Fruit fly (Drosophila melanogaster) whole organism, embryonic: ENCODE measurements around the gene kis.

Experiments used
- Ada2b ChIP-seq: fragments of 200-800 bp; sonication (Bioruptor generic); IDR thresholded peaks from 2 replicates; pipeline ENCODE4 v1.3.6; 2022; ENCODE audit warnings: missing biosample characterization, missing genetic modification characterization
- CG10274 ChIP-seq: fragments of 200-800 bp; sonication (Bioruptor generic); optimal IDR thresholded peaks from 3 replicates; lab custom pipeline; 2017; ENCODE audit warnings: missing biosample characterization, mild to moderate bottlenecking, missing genetic modification characterization
- CG11696 ChIP-seq: fragments of 200-800 bp; sonication (Bioruptor generic); IDR thresholded peaks from 2 replicates; pipeline ENCODE4 v1.3.6; 2022; ENCODE audit warnings: missing biosample characterization, missing genetic modification characterization
- CG12104 ChIP-seq: fragments of 200-800 bp; sonication (Bioruptor generic); optimal IDR thresholded peaks from 3 replicates; lab custom pipeline; 2016; ENCODE audit warnings: missing biosample characterization, missing genetic modification characterization
- CG12236 ChIP-seq: fragments of 200-800 bp; sonication (Bioruptor generic); optimal IDR thresholded peaks from 2 replicates; lab custom pipeline; 2016; ENCODE audit warnings: missing biosample characterization, missing genetic modification characterization
- CG14667 ChIP-seq: fragments of 200-800 bp; sonication (Bioruptor generic); IDR thresholded peaks from 2 replicates; pipeline ENCODE4 v1.3.6; 2022; ENCODE audit warnings: missing biosample characterization, missing genetic modification characterization
- CG14965 ChIP-seq: fragments of 200-800 bp; sonication (Bioruptor generic); optimal IDR thresholded peaks from 2 replicates; lab custom pipeline; 2016; ENCODE audit warnings: missing biosample characterization, missing genetic modification characterization, borderline replicate concordance
- CG15269 ChIP-seq: fragments of 200-800 bp; sonication (Bioruptor generic); optimal IDR thresholded peaks from 2 replicates; lab custom pipeline; 2018; ENCODE audit warnings: missing biosample characterization, mild to moderate bottlenecking, missing genetic modification characterization, moderate library complexity
- CG17186 ChIP-seq: fragments of 200-800 bp; sonication (Bioruptor generic); optimal IDR thresholded peaks from 3 replicates; lab custom pipeline; 2017; ENCODE audit warnings: missing biosample characterization, missing genetic modification reagents, missing genetic modification characterization
- CG17568 ChIP-seq: fragments of 200-800 bp; sonication (Bioruptor generic); optimal IDR thresholded peaks from 2 replicates; lab custom pipeline; 2018; ENCODE audit warnings: missing biosample characterization, mild to moderate bottlenecking, missing genetic modification characterization, moderate library complexity
- CG2199 ChIP-seq: fragments of 200-800 bp; sonication (Bioruptor generic); IDR thresholded peaks from 3 replicates; pipeline ENCODE4 v1.3.6; 2022; ENCODE audit warnings: missing biosample characterization, missing genetic modification characterization
- CG2875 ChIP-seq: fragments of 200-800 bp; sonication (Bioruptor generic); optimal IDR thresholded peaks from 2 replicates; lab custom pipeline; 2017; ENCODE audit warnings: missing biosample characterization, mild to moderate bottlenecking, missing genetic modification characterization, missing genetic modification reagents
- CG30431 ChIP-seq: fragments of 200-800 bp; sonication (Bioruptor generic); optimal IDR thresholded peaks from 2 replicates; lab custom pipeline; 2017; ENCODE audit warnings: missing biosample characterization, missing genetic modification characterization
- CG31224 ChIP-seq: fragments of 200-800 bp; sonication (Bioruptor generic); IDR thresholded peaks from 2 replicates; pipeline ENCODE4 v1.3.6; 2022; ENCODE audit warnings: missing biosample characterization, missing genetic modification characterization
- CG3163 ChIP-seq: fragments of 200-800 bp; sonication (Bioruptor generic); optimal IDR thresholded peaks from 3 replicates; lab custom pipeline; 2016; ENCODE audit warnings: missing biosample characterization, missing genetic modification characterization
- CG32772 ChIP-seq: fragments of 200-800 bp; sonication (Bioruptor generic); IDR thresholded peaks from 2 replicates; pipeline ENCODE4 v1.3.6; 2022; ENCODE audit warnings: missing biosample characterization, missing genetic modification characterization
- CG34376 ChIP-seq: fragments of 200-800 bp; sonication (Bioruptor generic); optimal IDR thresholded peaks from 2 replicates; lab custom pipeline; 2018; ENCODE audit warnings: missing biosample characterization, mild to moderate bottlenecking, missing genetic modification characterization
- CG3847 ChIP-seq: fragments of 200-800 bp; sonication (Bioruptor generic); IDR thresholded peaks from 2 replicates; pipeline ENCODE4 v1.3.6; 2022; ENCODE audit warnings: missing biosample characterization, missing genetic modification characterization
- CG4328 ChIP-seq: fragments of 200-800 bp; sonication (Bioruptor generic); optimal IDR thresholded peaks from 3 replicates; lab custom pipeline; 2017; ENCODE audit warnings: missing biosample characterization, missing genetic modification reagents, missing genetic modification characterization
- CG6175 ChIP-seq: fragments of 200-800 bp; sonication (Bioruptor generic); IDR thresholded peaks from 3 replicates; pipeline ENCODE4 v1.3.6; 2022; ENCODE audit warnings: missing biosample characterization, missing genetic modification characterization
- CG6254 ChIP-seq: fragments of 200-800 bp; sonication (Bioruptor generic); optimal IDR thresholded peaks from 3 replicates; lab custom pipeline; 2017; ENCODE audit warnings: mild to moderate bottlenecking, missing biosample characterization, missing genetic modification reagents, missing genetic modification characterization
- CG6654 ChIP-seq: fragments of 200-800 bp; sonication (Bioruptor generic); optimal IDR thresholded peaks from 2 replicates; lab custom pipeline; 2017; ENCODE audit warnings: missing biosample characterization, mild to moderate bottlenecking, missing genetic modification characterization
- CG6765 ChIP-seq: fragments of 200-800 bp; sonication (Bioruptor generic); optimal IDR thresholded peaks from 3 replicates; lab custom pipeline; 2017; ENCODE audit warnings: missing biosample characterization, mild to moderate bottlenecking, missing genetic modification characterization
- CG7963 ChIP-seq: fragments of 200-800 bp; sonication (Bioruptor generic); IDR thresholded peaks from 3 replicates; pipeline ENCODE4 v1.3.6; 2022; ENCODE audit warnings: missing biosample characterization, missing genetic modification characterization; ENCODE audit not compliant: partially characterized antibody
- CG8359 ChIP-seq: fragments of 200-800 bp; sonication (Bioruptor generic); optimal IDR thresholded peaks from 2 replicates; lab custom pipeline; 2017; ENCODE audit warnings: missing biosample characterization, mild to moderate bottlenecking, missing genetic modification characterization, borderline replicate concordance
- CG8924 ChIP-seq: fragments of 200-800 bp; optimal IDR thresholded peaks from 3 replicates; lab custom pipeline; 2019; ENCODE audit warnings: missing biosample characterization, mild to moderate bottlenecking, missing genetic modification characterization, moderate library complexity
- CG9215 ChIP-seq: fragments of 200-800 bp; sonication (Bioruptor generic); IDR thresholded peaks from 2 replicates; pipeline ENCODE4 v1.3.6; 2022; ENCODE audit warnings: missing biosample characterization, missing genetic modification characterization
- CG9609 ChIP-seq: fragments of 200-800 bp; sonication (Bioruptor generic); optimal IDR thresholded peaks from 3 replicates; lab custom pipeline; 2016; ENCODE audit warnings: missing biosample characterization, missing genetic modification characterization
- Dek ChIP-seq: fragments of 200-800 bp; sonication (Bioruptor generic); optimal IDR thresholded peaks from 3 replicates; lab custom pipeline; 2019; ENCODE audit warnings: missing biosample characterization, mild to moderate bottlenecking, missing genetic modification characterization, moderate library complexity
- Doc2 ChIP-seq: fragments of 200-800 bp; sonication (Bioruptor generic); IDR thresholded peaks from 2 replicates; pipeline ENCODE4 v1.3.6; 2022; ENCODE audit warnings: missing biosample characterization, missing genetic modification characterization
- HLHmδ ChIP-seq: fragments of 200-800 bp; sonication (Bioruptor generic); optimal IDR thresholded peaks from 2 replicates; lab custom pipeline; 2018; ENCODE audit warnings: missing biosample characterization, mild to moderate bottlenecking, missing genetic modification characterization, moderate library complexity
- Hand ChIP-seq: fragments of 200-800 bp; sonication (Bioruptor generic); optimal IDR thresholded peaks from 2 replicates; lab custom pipeline; 2017; ENCODE audit warnings: mild to moderate bottlenecking, missing biosample characterization, missing genetic modification reagents, missing genetic modification characterization
- Lim3 ChIP-seq: fragments of 200-800 bp; sonication (Bioruptor generic); IDR thresholded peaks from 2 replicates; pipeline ENCODE4 v1.3.6; 2022; ENCODE audit warnings: missing biosample characterization, missing genetic modification characterization
- Lpt ChIP-seq: fragments of >200 bp; optimal IDR thresholded peaks from 2 replicates; lab custom pipeline; 2018; ENCODE audit warnings: missing biosample characterization, missing genetic modification characterization
- Rx ChIP-seq: fragments of 200-800 bp; sonication (Bioruptor generic); IDR thresholded peaks from 2 replicates; pipeline ENCODE4 v1.3.6; 2022; ENCODE audit warnings: missing biosample characterization, missing genetic modification characterization
- Stat92E ChIP-seq, 3 experiments: fragments of >200 bp in 2 of 3; fragments of 200-800 bp in 1 of 3; sonication (Bioruptor generic) in 1 of 3; optimal IDR thresholded peaks; 2 replicates each; lab custom pipeline; 2017 to 2019; ENCODE audit warnings: missing biosample characterization in 3 of 3, missing genetic modification characterization in 3 of 3, mild to moderate bottlenecking in 1 of 3, moderate library complexity in 1 of 3
- YL-1 ChIP-seq: fragments of 200-800 bp; sonication (Bioruptor generic); optimal IDR thresholded peaks from 3 replicates; lab custom pipeline; 2017; ENCODE audit warnings: missing biosample characterization, mild to moderate bottlenecking, missing genetic modification characterization
- ab ChIP-seq: fragments of 200-800 bp; sonication (Bioruptor generic); optimal IDR thresholded peaks from 2 replicates; lab custom pipeline; 2016; ENCODE audit warnings: missing biosample characterization, missing genetic modification characterization
- abd-A ChIP-seq: fragments of 200-800 bp; sonication (Bioruptor generic); optimal IDR thresholded peaks from 3 replicates; lab custom pipeline; 2019; ENCODE audit warnings: missing biosample characterization, mild to moderate bottlenecking, missing genetic modification characterization, moderate library complexity
- bbx ChIP-seq: fragments of 200-800 bp; sonication (Bioruptor generic); IDR thresholded peaks from 2 replicates; pipeline ENCODE4 v1.3.6; 2022; ENCODE audit warnings: missing biosample characterization, missing genetic modification characterization; ENCODE audit not compliant: partially characterized antibody
- cwo ChIP-seq: fragments of 200-800 bp; sonication (Bioruptor generic); optimal IDR thresholded peaks from 3 replicates; lab custom pipeline; 2017; ENCODE audit warnings: missing biosample characterization, missing genetic modification characterization, mild to moderate bottlenecking, moderate library complexity, missing genetic modification reagents
- fd64A ChIP-seq: fragments of 200-800 bp; sonication (Bioruptor generic); optimal IDR thresholded peaks from 3 replicates; lab custom pipeline; 2018; ENCODE audit warnings: missing biosample characterization, mild to moderate bottlenecking, missing genetic modification characterization
- kah ChIP-seq: fragments of 200-800 bp; sonication (Bioruptor generic); optimal IDR thresholded peaks from 2 replicates; lab custom pipeline; 2018; ENCODE audit warnings: missing biosample characterization, mild to moderate bottlenecking, missing genetic modification characterization
- pzg ChIP-seq: fragments of 200-800 bp; sonication (Bioruptor generic); optimal IDR thresholded peaks from 3 replicates; lab custom pipeline; 2018; ENCODE audit warnings: missing biosample characterization, mild to moderate bottlenecking, missing genetic modification characterization, moderate library complexity
- row ChIP-seq: fragments of 200-800 bp; sonication (Bioruptor generic); IDR thresholded peaks from 3 replicates; pipeline ENCODE4 v1.3.6; 2022; ENCODE audit warnings: missing biosample characterization, missing genetic modification characterization
- tup ChIP-seq: fragments of 200-800 bp; sonication (Bioruptor generic); optimal IDR thresholded peaks from 2 replicates; lab custom pipeline; 2016; ENCODE audit warnings: missing biosample characterization, mild to moderate bottlenecking, missing genetic modification characterization, moderate library complexity
- twi ChIP-seq: fragments of 200-800 bp; optimal IDR thresholded peaks from 2 replicates; lab custom pipeline; 2019; ENCODE audit warnings: missing biosample characterization, mild to moderate bottlenecking, missing genetic modification characterization, moderate library complexity
- unpg ChIP-seq: fragments of 200-800 bp; sonication (Bioruptor generic); optimal IDR thresholded peaks from 3 replicates; lab custom pipeline; 2018; ENCODE audit warnings: missing biosample characterization, mild to moderate bottlenecking, missing genetic modification characterization, moderate library complexity

The kis gene

dm6 chr2L:166115-167069, 84.2 kb downstream of the kis start (continued):
- TF ChIP-seq abd-A (peak; percentile 98), CG9609 (GFP tag; lab: Kevin White, UChicago) (no peak), unpg (GFP tag; lab: Kevin White, UChicago) (peak; percentile 68), CG12236 (GFP tag; lab: Kevin White, UChicago) (peak; percentile 59), CG6765 (GFP tag; lab: Kevin White, UChicago) (peak; percentile 91), CG6175 (no peak), twi (tag; lab: Kevin White, UChicago) (peak; percentile 58), Rx (GFP tag; lab: Robert Waterston, UW) (no peak), kah (GFP tag; lab: Kevin White, UChicago) (peak; percentile 47), YL-1 (GFP tag; lab: Kevin White, UChicago) (peak; percentile 76), CG9215 (GFP tag; lab: Robert Waterston, UW) (no peak), CG12104 (GFP tag; lab: Kevin White, UChicago) (peak; percentile 49), CG15269 (tag; lab: Kevin White, UChicago) (peak; percentile 67), CG2199 (no peak), Lim3 (no peak), CG17186 (GFP tag; lab: Kevin White, UChicago) (no peak), CG14667 (GFP tag; lab: Robert Waterston, UW) (no peak), Dek (tag; lab: Kevin White, UChicago) (peak; percentile 62), ab (GFP tag; lab: Kevin White, UChicago) (peak; percentile 47), CG32772 (GFP tag; lab: Robert Waterston, UW) (no peak), CG8924 (tag; lab: Kevin White, UChicago) (peak; percentile 64), Hand (GFP tag; lab: Kevin White, UChicago) (peak; percentile 85), tup (GFP tag; lab: Kevin White, UChicago) (no peak), CG31224 (no peak), bbx (GFP tag; lab: Robert Waterston, UW) (no peak), HLHmδ (no peak), fd64A (GFP tag; lab: Kevin White, UChicago) (peak; percentile 65), CG2875 (GFP tag; lab: Kevin White, UChicago) (peak; percentile 64), CG14965 (no peak), Doc2 (GFP tag; lab: Robert Waterston, UW) (no peak), CG10274 (GFP tag; lab: Kevin White, UChicago) (peak; percentile 55), CG11696 (no peak), CG8359 (GFP tag; lab: Kevin White, UChicago) (no peak), Ada2b (GFP tag; lab: Robert Waterston, UW) (no peak), CG7963 (GFP tag; lab: Robert Waterston, UW) (no peak), CG3847 (GFP tag; lab: Robert Waterston, UW) (no peak), Lpt (GFP tag; lab: Kevin White, UChicago) (peak; percentile 27), CG34376 (peak; percentile 97), pzg (GFP tag; lab: Kevin White, UChicago) (no peak), Stat92E (GFP tag; optimal IDR thresholded peaks at IDR 0.05; lab: Kevin White, UChicago) (peak in 2 of 3 experiments; percentile 38 to 76), CG17568 (GFP tag; lab: Kevin White, UChicago) (peak; percentile 81), row (no peak), CG6654 (GFP tag; lab: Kevin White, UChicago) (no peak), CG6254 (GFP tag; lab: Kevin White, UChicago) (peak; percentile 41), CG3163 (GFP tag; lab: Kevin White, UChicago) (peak; percentile 42), CG4328 (GFP tag; lab: Kevin White, UChicago) (peak; percentile 90), cwo (GFP tag; lab: Kevin White, UChicago) (peak; percentile 82), CG30431 (GFP tag; lab: Kevin White, UChicago) (no peak)
